Fruit fly (Drosophila melanogaster) whole organism, wandering third instar larva: ENCODE measurements around the gene CG8100.
A peak's percentile ranks its signal among the peaks of the same experiment; 100 is the strongest.

Experiments used
- Abd-B ChIP-seq: fragments of >200 bp; optimal IDR thresholded peaks from 2 replicates; lab custom pipeline; 2017; ENCODE audit warnings: missing biosample characterization, missing genetic modification characterization
- CrebA ChIP-seq: fragments of 200-800 bp; sonication (Bioruptor generic); optimal IDR thresholded peaks from 2 replicates; lab custom pipeline; 2016; ENCODE audit warnings: missing biosample characterization, mild to moderate bottlenecking, missing genetic modification characterization, borderline replicate concordance
- Hr83 ChIP-seq: fragments of 200-300 bp; sonication (Bioruptor generic); optimal IDR thresholded peaks from 2 replicates; lab custom pipeline; 2016; ENCODE audit warnings: missing biosample characterization, mild to moderate bottlenecking, missing genetic modification characterization, moderate library complexity; ENCODE audit not compliant: poor library complexity, severe bottlenecking
- N ChIP-seq: fragments of >200 bp; optimal IDR thresholded peaks from 2 replicates; lab custom pipeline; 2018; ENCODE audit warnings: missing biosample characterization, missing external identifiers, missing genetic modification characterization
- dsf ChIP-seq: sonication (Bioruptor generic); optimal IDR thresholded peaks from 2 replicates; lab custom pipeline; 2016; ENCODE audit warnings: missing biosample characterization, missing genetic modification characterization, borderline replicate concordance
- pan ChIP-seq: fragments of >200 bp; optimal IDR thresholded peaks from 2 replicates; lab custom pipeline; 2017
- tai ChIP-seq: sonication (Bioruptor generic); optimal IDR thresholded peaks from 2 replicates; lab custom pipeline; 2016; ENCODE audit warnings: missing biosample characterization, missing genetic modification characterization

DNA sequence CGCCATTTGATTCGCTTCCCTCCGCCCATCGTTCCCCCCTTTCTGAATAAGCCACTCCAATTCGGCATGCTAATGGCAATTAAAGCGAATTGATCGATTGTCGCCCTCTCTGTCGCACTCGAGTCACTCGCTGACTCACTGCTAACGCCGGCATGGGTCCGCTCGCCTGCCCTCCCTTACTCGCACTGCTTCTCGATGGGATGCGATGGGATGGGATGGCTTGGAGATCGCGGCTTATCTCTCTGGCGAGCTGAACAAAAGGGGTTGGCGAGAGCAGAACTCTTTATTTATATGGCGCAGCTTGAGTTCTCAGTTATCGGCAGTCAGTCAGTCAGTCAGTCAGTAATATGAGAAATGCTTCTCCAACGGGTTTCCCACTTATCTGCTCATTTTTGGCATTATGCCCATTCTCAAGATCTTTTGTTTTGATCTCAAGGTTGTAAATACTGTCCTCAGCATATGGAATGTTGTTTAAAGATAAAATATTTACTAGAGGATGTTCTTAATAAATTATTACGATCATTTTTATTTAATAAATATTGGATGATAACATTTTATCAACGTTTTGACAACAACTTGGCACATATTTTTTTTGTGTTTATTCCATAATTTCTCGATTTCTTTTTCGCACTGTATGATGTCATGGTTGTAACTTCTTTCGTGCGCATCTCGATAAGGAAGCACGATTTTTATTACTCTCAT lies 27.4 kb upstream of the CG8100 start:
- no peak for TF ChIP-seq CrebA (GFP tag; lab: Kevin White, UChicago)
- TF ChIP-seq dsf (GFP tag; lab: Kevin White, UChicago), result no peak
- no peak for TF ChIP-seq tai
- TF ChIP-seq pan (lab: Kevin White, UChicago), result no peak
- no peak for TF ChIP-seq N (GFP tag; lab: Kevin White, UChicago)
- TF ChIP-seq Hr83 (GFP tag; lab: Kevin White, UChicago), result peak; percentile 48
- no peak for TF ChIP-seq Abd-B
